Worm (Caenorhabditis elegans) whole organism, mixed stage, embryonic: ENCODE measurements around the gene F13H8.11.

Experiments
- ces-1 ChIP-seq: fragments of 150-350 bp; optimal IDR thresholded peaks from 2 replicates; lab custom pipeline; 2014; ENCODE audit warnings: missing biosample characterization, missing genetic modification reagents, missing genetic modification characterization
- drap-1 ChIP-seq: fragments of 200-800 bp; sonication (Bioruptor generic); optimal IDR thresholded peaks from 3 replicates; lab custom pipeline; 2018; ENCODE audit warnings: mild to moderate bottlenecking, missing genetic modification characterization, missing compliant biosample characterization
- hlh-1 ChIP-seq: fragments of 150-350 bp; optimal IDR thresholded peaks from 2 replicates; lab custom pipeline; 2014; ENCODE audit warnings: missing biosample characterization, missing genetic modification reagents, missing genetic modification characterization
- lin-13 ChIP-seq: fragments of 150-350 bp; optimal IDR thresholded peaks from 2 replicates; lab custom pipeline; 2014; ENCODE audit warnings: missing biosample characterization, missing genetic modification characterization
- lsy-2 ChIP-seq: fragments of 150-350 bp; optimal IDR thresholded peaks from 2 replicates; lab custom pipeline; 2014; ENCODE audit warnings: missing biosample characterization, missing genetic modification characterization
- nhr-237 ChIP-seq: fragments of 150-350 bp; optimal IDR thresholded peaks from 2 replicates; lab custom pipeline; 2014; ENCODE audit warnings: missing biosample characterization, missing genetic modification characterization
- pha-4 ChIP-seq: fragments of 150-350 bp; optimal IDR thresholded peaks from 2 replicates; lab custom pipeline; 2018; ENCODE audit warnings: missing biosample characterization, missing genetic modification reagents, missing genetic modification characterization
- unc-62 ChIP-seq: fragments of 150-350 bp; optimal IDR thresholded peaks from 2 replicates; lab custom pipeline; 2014; ENCODE audit warnings: missing biosample characterization, missing genetic modification reagents, missing genetic modification characterization
- zip-8 ChIP-seq: fragments of 150-350 bp; optimal IDR thresholded peaks from 2 replicates; lab custom pipeline; 2014; ENCODE audit warnings: missing biosample characterization, missing genetic modification characterization
- ztf-11 ChIP-seq: fragments of 150-350 bp; optimal IDR thresholded peaks from 2 replicates; lab custom pipeline; 2014; ENCODE audit warnings: missing biosample characterization, missing genetic modification characterization

DNA sequence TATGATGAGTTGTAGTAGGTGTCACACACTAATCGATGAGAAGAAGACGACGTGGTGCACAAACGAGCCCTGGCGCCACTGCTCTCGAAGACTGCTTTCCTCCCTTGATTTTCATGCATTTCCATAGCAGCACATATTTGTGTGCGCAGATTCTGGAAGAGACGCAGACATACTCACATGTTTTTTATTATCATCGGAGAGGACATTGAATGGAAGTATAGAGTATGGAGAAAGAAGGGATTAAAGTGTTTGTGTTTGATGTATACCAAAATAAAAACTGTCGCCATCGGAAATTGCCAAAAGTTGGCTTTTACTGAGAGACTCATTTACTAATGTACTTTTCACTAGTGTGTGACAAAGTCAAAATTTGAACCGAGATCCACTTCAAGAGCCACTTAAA is 34.4 kb upstream of the F13H8.11 start, which contains the start of gene mps-1:
- no peak for TF ChIP-seq ces-1 (GFP tag; lab: Kevin White, UChicago)
- TF ChIP-seq hlh-1 (tag; lab: Kevin White, UChicago): no peak
- no peak for TF ChIP-seq pha-4 (tag; lab: Kevin White, UChicago)
- no peak for TF ChIP-seq unc-62
- no peak for TF ChIP-seq lin-13 (tag; lab: Kevin White, UChicago)
- no peak for TF ChIP-seq nhr-237 (tag; lab: Kevin White, UChicago)
- TF ChIP-seq zip-8 (tag; lab: Kevin White, UChicago): no peak
- TF ChIP-seq drap-1 (GFP tag; lab: Kevin White, UChicago): no peak
- TF ChIP-seq ztf-11 (tag; lab: Kevin White, UChicago): no peak
- TF ChIP-seq lsy-2 (tag; lab: Kevin White, UChicago): no peak
